Worm (Caenorhabditis elegans) whole organism, L3 larva: ENCODE measurements around the gene F07C4.10.

ENCODE experiments used
- ceh-16 ChIP-seq: sonication (generic microtip); optimal IDR thresholded peaks from 2 replicates; lab custom pipeline; 2017; ENCODE audit warnings: missing biosample characterization, missing genetic modification characterization
- pqm-1 ChIP-seq: fragments of 150-350 bp; optimal IDR thresholded peaks from 2 replicates; lab custom pipeline; 2017; ENCODE audit warnings: missing biosample characterization, missing genetic modification characterization, inconsistent platforms

DNA sequence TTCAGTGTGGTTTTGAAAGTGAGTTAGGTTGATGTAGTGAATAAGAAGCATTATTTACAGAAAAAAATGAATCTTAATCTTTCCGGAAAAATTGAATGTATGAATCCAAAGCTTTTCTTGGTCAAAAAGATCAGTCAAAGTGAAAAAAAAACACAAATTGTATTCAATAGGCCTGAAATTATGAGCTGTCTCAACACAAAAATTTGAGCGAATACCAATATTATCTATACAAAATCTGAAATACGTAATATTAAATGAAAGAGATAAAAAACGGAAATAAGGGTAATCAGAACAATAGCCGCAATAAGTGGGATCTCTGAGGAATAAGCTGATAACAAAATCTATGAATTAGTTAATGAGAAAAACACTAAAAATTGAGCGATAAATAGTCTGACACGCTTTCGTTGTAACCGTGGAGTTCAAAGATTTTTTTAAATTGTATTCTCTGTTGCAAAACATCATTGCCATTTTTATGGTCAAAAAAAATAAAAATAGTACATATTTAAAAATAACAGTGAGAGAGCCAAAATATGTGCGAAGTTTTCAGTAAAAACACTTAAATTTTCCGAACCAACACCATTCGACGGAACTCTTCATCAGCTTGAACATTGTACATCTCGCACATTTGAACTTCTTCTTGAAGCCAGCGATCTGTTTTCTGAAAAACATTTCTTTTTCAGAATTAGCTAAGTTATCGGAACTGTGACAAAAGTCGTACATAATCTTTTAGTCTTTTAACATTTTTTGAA, 44.4 kb upstream of the F07C4.10 start, which contains the start of gene sre-11:
- TF ChIP-seq pqm-1 (tag; lab: Kevin White, UChicago) (no peak), ceh-16 (tag; lab: Kevin White, UChicago) (no peak)
